Fruit fly (Drosophila melanogaster) whole organism, embryonic: ENCODE data around the gene Wwox.

Experiments
- Atf-2 ChIP-seq: fragments of 200-800 bp; sonication (Bioruptor generic); optimal IDR thresholded peaks from 2 replicates; lab custom pipeline; 2016; ENCODE audit warnings: missing biosample characterization, missing genetic modification characterization
- BEAF-32 ChIP-seq: fragments of 200-800 bp; sonication (Bioruptor generic); optimal IDR thresholded peaks from 3 replicates; lab custom pipeline; 2017; ENCODE audit warnings: missing biosample characterization, missing genetic modification characterization, mild to moderate bottlenecking, moderate library complexity, missing genetic modification reagents
- Bgb ChIP-seq: fragments of 200-800 bp; sonication (Bioruptor generic); IDR thresholded peaks from 2 replicates; pipeline ENCODE4 v1.3.6; 2022; ENCODE audit warnings: missing biosample characterization, missing genetic modification characterization; ENCODE audit not compliant: partially characterized antibody
- CG10267 ChIP-seq: fragments of 200-800 bp; sonication (Bioruptor generic); optimal IDR thresholded peaks from 2 replicates; lab custom pipeline; 2018; ENCODE audit warnings: missing biosample characterization, mild to moderate bottlenecking, missing genetic modification characterization, moderate library complexity
- CG10543 ChIP-seq: fragments of 200-800 bp; sonication (Bioruptor generic); optimal IDR thresholded peaks from 3 replicates; lab custom pipeline; 2017; ENCODE audit warnings: missing biosample characterization, mild to moderate bottlenecking, missing genetic modification characterization, moderate library complexity
- CG11504 ChIP-seq: fragments of 200-800 bp; sonication (Bioruptor generic); optimal IDR thresholded peaks from 3 replicates; lab custom pipeline; 2019; ENCODE audit warnings: missing biosample characterization, mild to moderate bottlenecking, missing genetic modification characterization, moderate library complexity
- CG12391 ChIP-seq: fragments of 200-800 bp; sonication (Bioruptor generic); optimal IDR thresholded peaks from 3 replicates; lab custom pipeline; 2018; ENCODE audit warnings: missing biosample characterization, mild to moderate bottlenecking, missing genetic modification characterization, moderate library complexity
- CG12769 ChIP-seq: fragments of 200-800 bp; sonication (Bioruptor generic); optimal IDR thresholded peaks from 2 replicates; lab custom pipeline; 2019; ENCODE audit warnings: missing biosample characterization, mild to moderate bottlenecking, missing genetic modification characterization, moderate library complexity
- CG16779 ChIP-seq: fragments of 200-800 bp; sonication (Bioruptor generic); IDR thresholded peaks from 2 replicates; pipeline ENCODE4 v1.3.6; 2022; ENCODE audit warnings: missing biosample characterization, missing genetic modification characterization
- CG16815 ChIP-seq: fragments of 200-800 bp; sonication (Bioruptor generic); optimal IDR thresholded peaks from 3 replicates; lab custom pipeline; 2017; ENCODE audit warnings: missing biosample characterization, mild to moderate bottlenecking, missing genetic modification characterization
- CG18764 ChIP-seq: fragments of 200-800 bp; sonication (Bioruptor generic); optimal IDR thresholded peaks from 3 replicates; lab custom pipeline; 2016; ENCODE audit warnings: missing biosample characterization, missing genetic modification characterization
- CG2202 ChIP-seq: fragments of 200-800 bp; sonication (Bioruptor generic); optimal IDR thresholded peaks from 2 replicates; lab custom pipeline; 2018; ENCODE audit warnings: missing biosample characterization, mild to moderate bottlenecking, missing genetic modification characterization
- CG30403 ChIP-seq: fragments of 200-800 bp; sonication (Bioruptor generic); optimal IDR thresholded peaks from 3 replicates; lab custom pipeline; 2016; ENCODE audit warnings: missing biosample characterization, missing genetic modification characterization
- CG31388 ChIP-seq: fragments of 200-800 bp; sonication (Bioruptor generic); optimal IDR thresholded peaks from 2 replicates; lab custom pipeline; 2016; ENCODE audit warnings: missing biosample characterization, missing genetic modification characterization
- CG3838 ChIP-seq: fragments of 200-800 bp; sonication (Bioruptor generic); optimal IDR thresholded peaks from 3 replicates; lab custom pipeline; 2016; ENCODE audit warnings: missing biosample characterization, missing genetic modification characterization
- CG4360 ChIP-seq: fragments of 200-800 bp; sonication (Bioruptor generic); IDR thresholded peaks from 2 replicates; pipeline ENCODE4 v1.3.6; 2022; ENCODE audit warnings: missing biosample characterization, missing genetic modification characterization
- CG6813 ChIP-seq: fragments of 200-800 bp; sonication (Bioruptor generic); optimal IDR thresholded peaks from 2 replicates; lab custom pipeline; 2017; ENCODE audit warnings: missing biosample characterization, missing genetic modification characterization, mild to moderate bottlenecking, moderate library complexity, missing genetic modification reagents
- CG6854 ChIP-seq: fragments of 200-800 bp; sonication (Bioruptor generic); optimal IDR thresholded peaks from 3 replicates; lab custom pipeline; 2017; ENCODE audit warnings: missing biosample characterization, mild to moderate bottlenecking, missing genetic modification characterization
- CG7271 ChIP-seq: fragments of 200-800 bp; sonication (Bioruptor generic); optimal IDR thresholded peaks from 2 replicates; lab custom pipeline; 2018; ENCODE audit warnings: missing biosample characterization, mild to moderate bottlenecking, missing genetic modification characterization, moderate library complexity
- CG7786 ChIP-seq: fragments of 200-800 bp; sonication (Bioruptor generic); optimal IDR thresholded peaks from 2 replicates; lab custom pipeline; 2016; ENCODE audit warnings: missing biosample characterization, missing genetic modification characterization
- CG7839 ChIP-seq: fragments of 200-800 bp; sonication (Bioruptor generic); optimal IDR thresholded peaks from 3 replicates; lab custom pipeline; 2018; ENCODE audit warnings: missing biosample characterization, mild to moderate bottlenecking, missing genetic modification characterization, moderate library complexity
- CG8089 ChIP-seq: fragments of 200-800 bp; sonication (Bioruptor generic); optimal IDR thresholded peaks from 3 replicates; lab custom pipeline; 2016; ENCODE audit warnings: missing biosample characterization, missing genetic modification characterization
- CG9727 ChIP-seq: fragments of 200-800 bp; sonication (Bioruptor generic); optimal IDR thresholded peaks from 3 replicates; lab custom pipeline; 2017; ENCODE audit warnings: missing biosample characterization, mild to moderate bottlenecking, missing genetic modification characterization
- CrebB ChIP-seq: fragments of 200-800 bp; sonication (Bioruptor generic); optimal IDR thresholded peaks from 3 replicates; lab custom pipeline; 2018; ENCODE audit warnings: missing biosample characterization, mild to moderate bottlenecking, missing genetic modification characterization
- Deaf1 ChIP-seq: fragments of 200-800 bp; optimal IDR thresholded peaks from 3 replicates; lab custom pipeline; 2019; ENCODE audit warnings: missing biosample characterization, mild to moderate bottlenecking, missing genetic modification characterization, moderate library complexity
- Dip2 ChIP-seq: fragments of 200-800 bp; sonication (Bioruptor generic); IDR thresholded peaks from 2 replicates; pipeline ENCODE4 v1.3.6; 2022; ENCODE audit warnings: missing biosample characterization, missing genetic modification characterization
- HLH4C ChIP-seq: fragments of 200-800 bp; sonication (Bioruptor generic); IDR thresholded peaks from 3 replicates; pipeline ENCODE4 v1.3.6; 2022; ENCODE audit warnings: missing biosample characterization, missing genetic modification characterization; ENCODE audit not compliant: partially characterized antibody
- Hey ChIP-seq: fragments of 200-800 bp; sonication (Bioruptor generic); optimal IDR thresholded peaks from 3 replicates; lab custom pipeline; 2018; ENCODE audit warnings: missing biosample characterization, mild to moderate bottlenecking, missing genetic modification characterization
- Hmx ChIP-seq: fragments of 200-800 bp; sonication (Bioruptor generic); optimal IDR thresholded peaks from 2 replicates; lab custom pipeline; 2016; ENCODE audit warnings: missing biosample characterization, missing genetic modification characterization
- Kr ChIP-seq: fragments of 200-800 bp; sonication (Bioruptor generic); optimal IDR thresholded peaks from 2 replicates; lab custom pipeline; 2017; ENCODE audit warnings: missing biosample characterization, mild to moderate bottlenecking, missing genetic modification characterization
- Myb ChIP-seq: fragments of 200-800 bp; sonication (Bioruptor generic); optimal IDR thresholded peaks from 2 replicates; lab custom pipeline; 2016; ENCODE audit warnings: missing biosample characterization, missing genetic modification characterization
- Taf1 ChIP-seq: fragments of 200-800 bp; sonication (Bioruptor generic); IDR thresholded peaks from 2 replicates; pipeline ENCODE4 v1.3.6; 2022; ENCODE audit warnings: missing biosample characterization, missing genetic modification characterization
- ab ChIP-seq: fragments of 200-800 bp; sonication (Bioruptor generic); optimal IDR thresholded peaks from 2 replicates; lab custom pipeline; 2016; ENCODE audit warnings: missing biosample characterization, missing genetic modification characterization
- ara ChIP-seq: fragments of 200-800 bp; sonication (Bioruptor generic); IDR thresholded peaks from 2 replicates; pipeline ENCODE4 v1.3.6; 2022; ENCODE audit warnings: missing biosample characterization, missing genetic modification characterization
- bowl ChIP-seq: fragments of 200-800 bp; sonication (Bioruptor generic); IDR thresholded peaks from 2 replicates; pipeline ENCODE4 v1.3.6; 2022; ENCODE audit warnings: missing biosample characterization, missing genetic modification characterization
- ci ChIP-seq: fragments of 200-800 bp; sonication (Bioruptor generic); IDR thresholded peaks from 3 replicates; pipeline ENCODE4 v1.3.6; 2022; ENCODE audit warnings: missing biosample characterization, missing genetic modification characterization
- crc ChIP-seq: fragments of 200-800 bp; sonication (Bioruptor generic); optimal IDR thresholded peaks from 2 replicates; lab custom pipeline; 2016; ENCODE audit warnings: missing biosample characterization, missing genetic modification characterization
- emc ChIP-seq: fragments of 200-800 bp; sonication (Bioruptor generic); optimal IDR thresholded peaks from 2 replicates; lab custom pipeline; 2016; ENCODE audit warnings: missing biosample characterization, missing genetic modification characterization
- esg ChIP-seq: fragments of 200-800 bp; sonication (Bioruptor generic); conservative IDR thresholded peaks from 2 replicates; pipeline ENCODE4 v1.3.6; 2022; ENCODE audit warnings: missing biosample characterization, missing genetic modification characterization
- ham ChIP-seq: fragments of 200-800 bp; sonication (Bioruptor generic); IDR thresholded peaks from 2 replicates; pipeline ENCODE4 v1.3.6; 2022; ENCODE audit warnings: missing biosample characterization, missing genetic modification characterization
- hb ChIP-seq: fragments of 200-800 bp; sonication (Bioruptor generic); IDR thresholded peaks from 3 replicates; pipeline ENCODE4 v1.3.6; 2022; ENCODE audit warnings: missing biosample characterization, missing genetic modification characterization; ENCODE audit not compliant: partially characterized antibody
- nerfin-2 ChIP-seq: fragments of 200-800 bp; sonication (Bioruptor generic); IDR thresholded peaks from 2 replicates; pipeline ENCODE4 v1.3.6; 2022; ENCODE audit warnings: missing biosample characterization, missing genetic modification characterization; ENCODE audit not compliant: partially characterized antibody
- odd ChIP-seq: fragments of 200-800 bp; sonication (Bioruptor generic); optimal IDR thresholded peaks from 2 replicates; lab custom pipeline; 2017; ENCODE audit warnings: missing biosample characterization, mild to moderate bottlenecking, missing genetic modification characterization
- pan ChIP-seq, 4 experiments: fragments of >200 bp in 3 of 4; fragments of 200-800 bp in 1 of 4; sonication (Bioruptor generic) in 1 of 4; optimal IDR thresholded peaks in 3 of 4; IDR thresholded peaks in 1 of 4; 2 replicates each; pipeline versions ENCODE4 v1.3.6 to Lab custom; 2017 to 2022; ENCODE audit warnings: missing biosample characterization in 2 of 4, missing genetic modification characterization in 2 of 4, mixed read lengths in 1 of 4
- peb ChIP-seq: fragments of 200-800 bp; sonication (Bioruptor generic); IDR thresholded peaks from 2 replicates; pipeline ENCODE4 v1.3.6; 2022; ENCODE audit warnings: missing biosample characterization, missing genetic modification characterization
- phol ChIP-seq: fragments of 200-800 bp; sonication (Bioruptor generic); optimal IDR thresholded peaks from 3 replicates; lab custom pipeline; 2018; ENCODE audit warnings: missing biosample characterization, mild to moderate bottlenecking, missing genetic modification characterization, moderate library complexity
- rib ChIP-seq: fragments of 200-800 bp; sonication (Bioruptor generic); IDR thresholded peaks from 2 replicates; pipeline ENCODE4 v1.3.6; 2022; ENCODE audit warnings: missing biosample characterization, missing genetic modification characterization
- sr ChIP-seq: fragments of 200-800 bp; sonication (Bioruptor generic); IDR thresholded peaks from 3 replicates; pipeline ENCODE4 v1.3.6; 2022; ENCODE audit warnings: missing biosample characterization, missing genetic modification characterization
- wdn ChIP-seq: fragments of 200-800 bp; sonication (Bioruptor generic); IDR thresholded peaks from 2 replicates; pipeline ENCODE4 v1.3.6; 2022; ENCODE audit warnings: missing biosample characterization, missing genetic modification characterization
- zen2 ChIP-seq: fragments of 200-800 bp; sonication (Bioruptor generic); IDR thresholded peaks from 3 replicates; pipeline ENCODE4 v1.3.6; 2022; ENCODE audit warnings: missing biosample characterization, missing genetic modification characterization; ENCODE audit not compliant: partially characterized antibody
- zf30C ChIP-seq: fragments of 200-800 bp; sonication (Bioruptor generic); optimal IDR thresholded peaks from 3 replicates; lab custom pipeline; 2018; ENCODE audit warnings: missing biosample characterization, mild to moderate bottlenecking, missing genetic modification characterization

Gene Wwox

dm6 chr2L:7998655-7999054 lies 5.4 kb downstream of the Wwox start, which contains the start of gene Sirup (continued):
- TF ChIP-seq CG4360 (GFP tag; lab: Robert Waterston, UW) (no peak), CG7839 (no peak), CG3838 (GFP tag; lab: Kevin White, UChicago) (peak; percentile 43), BEAF-32 (GFP tag; lab: Kevin White, UChicago) (peak; percentile 45), CG11504 (tag; lab: Kevin White, UChicago) (peak; percentile 44), CG6813 (GFP tag; lab: Kevin White, UChicago) (no peak), CG16779 (GFP tag; lab: Robert Waterston, UW) (no peak), rib (GFP tag; lab: Robert Waterston, UW) (peak; percentile 15; the same call in 1 of the 2 replicates), CG31388 (GFP tag; lab: Kevin White, UChicago) (no peak), peb (GFP tag; lab: Robert Waterston, UW) (no peak), hb (GFP tag; lab: Robert Waterston, UW) (no peak), CG7271 (tag; lab: Kevin White, UChicago) (no peak), CG2202 (no peak), bowl (GFP tag; lab: Robert Waterston, UW) (no peak), CG12391 (no peak), CG7786 (GFP tag; lab: Kevin White, UChicago) (no peak), Kr (GFP tag; lab: Kevin White, UChicago) (no peak), Taf1 (no peak), Hmx (GFP tag; lab: Kevin White, UChicago) (no peak), ara (GFP tag; lab: Robert Waterston, UW) (no peak), CG12769 (tag; lab: Kevin White, UChicago) (no peak), emc (no peak), Atf-2 (GFP tag; lab: Kevin White, UChicago) (no peak), CG8089 (GFP tag; lab: Kevin White, UChicago) (no peak), wdn (GFP tag; lab: Robert Waterston, UW) (no peak), ab (no peak), nerfin-2 (GFP tag; lab: Robert Waterston, UW) (peak; percentile 38; the same call in 1 of the 2 replicates), ham (GFP tag; lab: Robert Waterston, UW) (no peak), CrebB (no peak), zf30C (GFP tag; lab: Kevin White, UChicago) (no peak), Myb (GFP tag; lab: Kevin White, UChicago) (peak; percentile 98), pan (optimal IDR thresholded peaks at IDR 0.05; lab: Kevin White, UChicago) (no peak), pan (GFP tag; optimal IDR thresholded peaks at IDR 0.05 in 1 of 2, IDR thresholded peaks at IDR 0.05 in 1 of 2) (no peak), CG6854 (GFP tag; lab: Kevin White, UChicago) (no peak), HLH4C (GFP tag; lab: Robert Waterston, UW) (no peak), CG10543 (GFP tag; lab: Kevin White, UChicago) (no peak), esg (GFP tag; lab: Robert Waterston, UW) (no peak), CG16815 (GFP tag; lab: Kevin White, UChicago) (no peak), ci (GFP tag; lab: Robert Waterston, UW) (peak; percentile 56; the same call in 1 of the 3 replicates), odd (GFP tag; lab: Kevin White, UChicago) (no peak), CG10267 (tag; lab: Kevin White, UChicago) (peak; percentile 38), zen2 (GFP tag; lab: Robert Waterston, UW) (no peak), sr (GFP tag; lab: Robert Waterston, UW) (0 out of 3 replicates have a peak, but pooled peaks have one; percentile 15), Deaf1 (tag; lab: Kevin White, UChicago) (no peak), CG30403 (GFP tag; lab: Kevin White, UChicago) (no peak), CG18764 (GFP tag; lab: Kevin White, UChicago) (no peak), Dip2 (GFP tag; lab: Robert Waterston, UW) (no peak), phol (tag; lab: Kevin White, UChicago) (peak; percentile 49), CG9727 (no peak), Bgb (GFP tag; lab: Robert Waterston, UW) (peak; percentile 55; the same call in 1 of the 2 replicates), crc (GFP tag; lab: Kevin White, UChicago) (no peak), Hey (tag; lab: Kevin White, UChicago) (no peak)
